Fruit fly (Drosophila melanogaster): ENCODE measurements around the gene Arfip.
A peak's percentile ranks its signal among the peaks of the same experiment; 100 is the strongest.

Arfip gene

DNA sequence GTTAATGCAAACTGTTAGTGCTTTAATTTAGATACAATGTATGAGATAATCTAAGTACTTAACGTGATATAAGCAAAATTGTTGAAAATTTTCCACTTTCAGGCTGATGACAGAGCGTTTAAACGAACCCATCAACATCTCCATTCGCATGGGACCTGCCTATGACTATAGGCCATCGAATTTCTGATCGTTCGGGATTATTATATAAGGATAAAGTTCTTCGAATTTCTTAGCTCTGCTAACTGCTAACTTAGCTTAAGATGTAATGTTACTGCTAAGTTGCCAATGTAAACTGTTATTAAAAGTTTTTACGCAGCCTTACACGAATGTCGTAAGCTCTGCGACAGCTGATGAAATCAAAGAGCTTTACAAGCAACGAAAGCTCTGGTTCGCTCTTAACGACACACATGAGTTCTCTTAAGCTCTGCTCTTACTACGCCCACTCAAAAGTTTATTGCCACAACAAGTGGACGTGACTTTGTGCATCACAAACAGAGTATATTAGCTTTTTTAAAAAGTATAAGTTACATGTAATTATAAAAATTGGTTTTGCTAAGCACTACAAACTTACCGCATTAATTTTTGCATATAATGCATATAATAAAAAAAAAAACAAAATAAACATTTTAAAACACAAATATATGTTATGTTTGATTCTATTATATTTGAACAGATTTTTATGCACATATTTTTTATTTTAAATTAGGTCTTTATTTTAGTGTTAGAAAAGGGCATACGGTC, 38.0 kb downstream of the Arfip start:
- TF ChIP-seq Crg-1 (GFP tag; optimal IDR thresholded peaks at IDR 0.05) (peak; percentile 80), CG11617 (GFP tag; optimal IDR thresholded peaks at IDR 0.05) (peak; percentile 98), bab1 (GFP tag; optimal IDR thresholded peaks at IDR 0.05) (peak; percentile 95), cic (GFP tag; optimal IDR thresholded peaks at IDR 0.05) (peak; percentile 98), CG5204 (GFP tag; optimal IDR thresholded peaks at IDR 0.05) (peak; percentile 94), tj (GFP tag; optimal IDR thresholded peaks at IDR 0.05) (peak; percentile 89), ovo (GFP tag; optimal IDR thresholded peaks at IDR 0.05) (peak; percentile 88), kay (GFP tag; ENCODE audit: borderline replicate concordance) (peak; percentile 96), Mnt (GFP tag; optimal IDR thresholded peaks at IDR 0.05) (no peak), cnc (optimal IDR thresholded peaks at IDR 0.05) (no peak), CG7101 (tag; optimal IDR thresholded peaks at IDR 0.05) (peak; percentile 98), Hr96 (GFP tag; optimal IDR thresholded peaks at IDR 0.05) (peak; percentile 89), Clk (GFP tag; optimal IDR thresholded peaks at IDR 0.05) (peak; percentile 98), CG12768 (GFP tag; optimal IDR thresholded peaks at IDR 0.05) (peak; percentile 99), CG1620 (GFP tag; optimal IDR thresholded peaks at IDR 0.05) (peak; percentile 84), CG7045 (GFP tag; optimal IDR thresholded peaks at IDR 0.05) (peak; percentile 100), toe (GFP tag; optimal IDR thresholded peaks at IDR 0.05) (peak; percentile 83), pad (GFP tag; optimal IDR thresholded peaks at IDR 0.05) (peak; percentile 93), CG33017 (tag; optimal IDR thresholded peaks at IDR 0.05) (peak; percentile 97), CG14711 (tag; optimal IDR thresholded peaks at IDR 0.05) (peak; percentile 96)

- TF ChIP-seq CG11617 (GFP tag; optimal IDR thresholded peaks at IDR 0.05) (no peak), CG7045 (GFP tag; optimal IDR thresholded peaks at IDR 0.05) (no peak), bab1 (GFP tag; optimal IDR thresholded peaks at IDR 0.05) (no peak), cic (GFP tag; optimal IDR thresholded peaks at IDR 0.05) (peak; percentile 80), CG5204 (GFP tag; optimal IDR thresholded peaks at IDR 0.05) (no peak), ovo (GFP tag; optimal IDR thresholded peaks at IDR 0.05) (no peak), CG14711 (tag; optimal IDR thresholded peaks at IDR 0.05) (no peak)
Observed at dm6 chr3R:11195792-11196191, 39.0 kb downstream of the Arfip start, which contains the start of gene CG18577. Gene CG18577 (plus strand): TSS chr3R:11196092.
